Worm (Caenorhabditis elegans) whole organism, L4/young adult: ENCODE measurements around the gene rhi-1.

Experiments used
- W03F9.2 ChIP-seq: fragments of 150-350 bp; optimal IDR thresholded peaks from 2 replicates; lab custom pipeline; 2014; ENCODE audit warnings: missing biosample characterization, missing genetic modification characterization
- dao-5 ChIP-seq: sonication (generic microtip); optimal IDR thresholded peaks from 2 replicates; lab custom pipeline; 2016; ENCODE audit warnings: missing genotype, missing genetic modification characterization, moderate library complexity, missing compliant biosample characterization
- him-1 ChIP-seq: sonication (generic microtip); optimal IDR thresholded peaks from 2 replicates; lab custom pipeline; 2016; ENCODE audit warnings: missing genotype, missing genetic modification reagents, missing genetic modification characterization, missing compliant biosample characterization

The rhi-1 gene

DNA sequence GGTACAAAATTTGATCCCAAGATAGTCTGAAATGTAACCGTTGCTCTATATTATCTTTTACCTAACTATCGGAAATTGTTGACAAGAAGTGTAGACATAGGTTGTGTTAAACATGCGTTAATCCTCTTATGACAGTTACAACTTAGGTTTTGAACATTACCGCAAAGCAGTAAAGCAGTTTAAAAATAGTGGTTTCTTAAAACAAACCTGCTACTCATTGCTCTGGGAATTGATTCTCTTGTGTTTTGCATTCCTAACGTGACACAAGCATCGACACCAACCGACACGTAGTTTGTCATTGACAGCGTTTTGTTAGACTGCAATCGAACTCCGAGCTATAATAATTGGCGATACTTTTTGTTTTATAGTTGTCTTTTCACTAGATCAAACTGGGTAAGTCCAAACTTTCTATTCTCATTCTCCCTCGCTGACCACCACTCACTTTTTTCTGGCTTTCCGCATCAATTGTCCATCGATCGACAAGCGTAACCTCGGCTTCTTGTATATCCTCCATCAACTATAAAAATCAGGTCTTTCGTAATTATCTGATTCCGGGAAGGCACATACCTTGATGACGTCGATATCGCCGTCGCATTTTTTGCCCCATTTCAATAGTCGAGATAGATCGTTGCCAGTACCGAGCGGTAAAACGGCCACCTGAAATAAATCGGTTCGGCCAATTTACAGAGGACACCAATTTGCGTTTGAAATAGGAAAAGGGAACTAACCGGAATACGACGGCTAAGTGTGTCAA lies 12.3 kb upstream of the rhi-1 start:
- no peak for TF ChIP-seq W03F9.2 (tag; lab: Kevin White, UChicago)
- no peak for TF ChIP-seq him-1 (tag; lab: Kevin White, UChicago)
- no peak for TF ChIP-seq dao-5 (tag; lab: Kevin White, UChicago)

DNA sequence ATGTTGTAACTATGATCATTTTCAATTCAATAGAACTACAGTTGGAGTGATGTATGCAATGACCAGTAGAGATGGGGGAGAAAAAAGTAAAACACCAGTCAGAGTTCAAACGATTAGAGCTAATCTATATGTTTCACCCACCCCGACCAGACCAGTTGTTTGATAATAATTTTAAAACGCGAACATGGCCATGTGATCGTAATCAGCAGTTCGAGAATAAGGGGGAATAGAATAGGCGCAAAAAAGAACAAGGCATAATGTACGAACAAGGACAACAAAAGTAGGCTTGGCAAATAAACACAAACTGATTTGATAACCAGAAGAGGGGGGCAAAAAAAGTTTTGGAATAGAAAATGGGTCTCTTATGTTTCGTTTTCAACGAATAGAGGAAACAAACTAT lies 10.2 kb upstream of the rhi-1 start:
- no peak for TF ChIP-seq W03F9.2 (tag; lab: Kevin White, UChicago)
- no peak for TF ChIP-seq dao-5 (tag; lab: Kevin White, UChicago)
- TF ChIP-seq him-1 (tag; lab: Kevin White, UChicago), result no peak

DNA sequence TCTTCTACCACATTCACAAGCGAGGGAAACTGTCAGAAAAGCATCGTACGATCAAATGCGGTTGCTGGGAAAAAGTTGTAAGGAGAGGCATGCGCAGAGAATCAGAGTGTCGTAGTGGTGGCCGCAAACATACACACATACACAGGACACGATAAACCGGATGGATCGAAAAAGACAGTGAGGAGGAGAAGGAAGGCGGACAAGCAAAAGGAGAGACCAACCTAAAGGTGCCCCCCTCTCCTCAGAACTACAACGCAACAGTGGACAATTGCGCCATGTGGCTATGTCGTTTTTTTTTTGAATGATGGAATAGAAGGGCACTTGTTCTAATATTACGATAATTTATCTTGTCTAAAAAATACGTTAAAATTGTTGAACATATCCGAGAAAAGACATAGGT lies 9.8 kb upstream of the rhi-1 start:
- TF ChIP-seq W03F9.2 (tag; lab: Kevin White, UChicago) (no peak), dao-5 (tag; lab: Kevin White, UChicago) (no peak), him-1 (tag; lab: Kevin White, UChicago) (no peak)

DNA sequence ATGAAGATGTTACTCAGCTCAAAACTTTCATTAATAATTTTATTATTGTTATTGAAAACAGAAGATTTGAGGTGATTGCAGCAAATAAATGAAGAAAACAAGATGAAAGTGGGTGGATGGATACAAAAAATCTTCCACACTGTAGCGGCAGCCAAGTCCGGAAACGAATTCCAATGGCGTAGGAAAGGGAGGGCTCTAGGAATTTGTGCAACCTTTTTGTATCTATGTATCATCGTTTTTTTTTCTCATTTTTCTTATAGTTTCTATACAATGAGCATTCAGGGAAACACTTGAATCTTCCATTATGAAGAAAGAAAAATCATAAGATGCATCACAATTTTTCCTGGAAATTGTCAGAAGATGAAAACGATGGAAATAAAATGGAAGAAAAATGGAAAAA lies 7.8 kb upstream of the rhi-1 start:
- no peak for TF ChIP-seq W03F9.2 (tag; lab: Kevin White, UChicago)
- TF ChIP-seq dao-5 (tag; lab: Kevin White, UChicago), result no peak

DNA sequence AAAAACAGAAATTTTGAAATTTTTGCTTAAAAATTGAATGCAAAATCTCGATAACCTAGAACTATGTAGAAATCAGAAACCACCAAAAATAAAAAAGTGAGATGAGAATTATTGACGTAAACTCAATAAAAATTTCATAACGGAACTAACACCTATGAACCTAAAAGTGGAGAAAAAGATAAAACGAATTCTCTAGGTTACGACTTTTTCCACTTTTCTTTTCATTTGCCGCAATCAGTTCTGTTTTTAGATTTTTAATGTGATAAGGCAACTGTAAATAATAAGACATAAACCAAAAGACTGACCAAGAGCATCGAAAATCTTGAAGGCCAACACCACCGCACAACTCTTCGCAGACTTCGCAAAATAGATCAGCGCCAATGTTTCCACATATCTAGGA lies 6.3 kb upstream of the rhi-1 start:
- no peak for TF ChIP-seq him-1 (tag; lab: Kevin White, UChicago)
- TF ChIP-seq W03F9.2 (tag; lab: Kevin White, UChicago), result no peak
- no peak for TF ChIP-seq dao-5 (tag; lab: Kevin White, UChicago)

DNA sequence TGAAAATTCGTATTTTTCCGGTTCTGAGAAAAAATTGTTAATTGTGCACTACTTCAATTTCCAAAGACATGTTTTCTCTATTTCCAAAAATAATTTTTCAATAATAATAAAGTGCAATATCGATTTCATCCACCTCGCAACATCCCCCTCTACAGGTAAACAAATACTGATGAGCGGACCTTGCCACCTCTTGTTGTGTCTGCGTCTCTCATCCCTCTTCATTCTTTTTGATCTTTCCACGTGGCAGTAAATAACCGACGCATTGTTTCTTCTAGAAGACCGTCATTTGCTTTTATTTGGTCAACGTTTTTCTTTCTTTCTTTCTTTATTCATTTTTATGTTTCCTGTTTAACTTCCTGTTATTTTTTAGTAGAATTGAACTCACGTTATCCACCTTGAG lies 5.0 kb upstream of the rhi-1 start:
- no peak for TF ChIP-seq him-1 (tag; lab: Kevin White, UChicago)
- TF ChIP-seq dao-5 (tag; lab: Kevin White, UChicago), result no peak
- TF ChIP-seq W03F9.2 (tag; lab: Kevin White, UChicago), result no peak

DNA sequence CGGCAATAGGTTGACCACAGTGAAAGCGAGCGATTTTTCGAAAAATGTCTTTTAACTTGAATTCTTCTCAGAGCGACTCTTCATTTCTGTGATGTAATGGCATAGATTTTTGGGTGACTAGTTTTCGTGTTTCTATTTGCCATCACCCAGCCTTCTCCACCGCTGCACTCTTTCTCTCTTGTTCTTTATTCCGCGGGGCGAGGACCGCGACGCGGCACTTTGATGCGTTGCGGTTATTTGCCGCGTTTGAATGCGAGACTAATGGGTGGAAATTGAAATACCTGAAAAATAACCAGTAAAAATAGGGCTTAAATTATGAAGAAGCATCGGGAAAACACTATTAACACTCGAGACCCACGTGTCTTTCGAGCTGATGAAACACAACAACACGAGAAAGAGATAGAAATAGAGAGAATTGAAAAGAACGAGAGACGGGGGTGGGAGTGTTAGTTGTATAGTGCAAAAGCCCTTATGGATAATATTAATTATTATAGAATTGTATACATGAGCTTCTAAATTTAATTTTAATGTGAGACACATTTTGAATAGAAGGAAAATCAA lies 4.1 kb upstream of the rhi-1 start, which contains the start of gene dgk-2:
TSS of gene dgk-2 (minus strand) at position 281 of the 561 bp plus-strand sequence.
- no peak for TF ChIP-seq dao-5 (tag; lab: Kevin White, UChicago)
- no peak for TF ChIP-seq W03F9.2 (tag; lab: Kevin White, UChicago)

DNA sequence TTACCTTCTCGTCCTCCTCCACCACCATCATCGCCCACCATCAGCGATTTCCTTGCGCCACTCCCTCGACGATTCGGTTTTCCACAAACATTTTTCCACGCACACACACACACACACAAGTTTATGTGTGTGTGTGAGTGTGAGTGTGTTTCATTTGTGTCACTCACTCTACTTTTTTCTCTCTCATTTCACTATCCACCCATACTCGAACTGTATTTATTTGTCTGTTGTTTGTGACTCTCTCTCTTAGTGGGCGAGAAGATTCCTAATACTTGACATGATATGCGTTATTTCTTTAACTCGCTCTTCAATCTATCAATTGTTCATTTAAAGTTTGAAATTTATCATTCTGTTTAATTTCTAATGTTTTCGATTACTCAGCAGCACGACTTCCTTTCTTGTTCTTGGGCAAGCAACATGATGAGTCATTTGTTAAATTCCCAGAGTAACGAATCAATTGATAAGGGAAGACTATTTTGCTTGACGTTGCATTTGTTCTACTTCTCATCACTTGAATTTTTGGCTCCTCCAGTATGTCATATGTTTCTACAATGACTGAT lies 1.1 kb upstream of the rhi-1 start:
- TF ChIP-seq him-1 (tag; lab: Kevin White, UChicago), result no peak
- TF ChIP-seq W03F9.2 (tag; lab: Kevin White, UChicago), result no peak
- no peak for TF ChIP-seq dao-5 (tag; lab: Kevin White, UChicago)

DNA sequence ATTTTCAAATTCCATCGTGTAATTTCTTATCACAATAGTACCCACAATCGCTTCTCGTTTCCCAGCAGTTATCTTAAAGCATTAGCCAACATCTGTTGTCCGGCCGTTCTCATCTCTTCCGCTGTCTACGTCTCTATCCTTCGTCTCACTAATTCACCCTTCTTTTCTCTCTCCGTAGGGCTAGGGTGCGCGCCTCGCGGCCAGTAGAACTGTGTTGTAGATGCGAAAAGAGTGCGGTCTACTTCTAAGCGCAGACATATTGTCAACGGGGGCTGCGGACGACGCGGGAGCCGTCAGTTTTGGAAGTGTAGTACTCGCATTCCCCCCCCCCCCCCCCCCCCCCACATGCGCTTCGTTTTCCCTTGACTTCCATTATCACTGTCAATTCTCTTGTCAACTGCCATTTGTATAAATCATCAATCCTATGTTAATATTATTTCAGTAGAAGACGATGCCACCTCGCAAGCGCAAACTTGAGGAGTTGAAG lies 5.4 kb downstream of the rhi-1 start, which contains the start of gene spr-3:
TSS of gene spr-3 (plus strand) at position 437 of the 487 bp plus-strand sequence.
- no peak for TF ChIP-seq him-1 (tag; lab: Kevin White, UChicago)
- no peak for TF ChIP-seq dao-5 (tag; lab: Kevin White, UChicago)
- no peak for TF ChIP-seq W03F9.2 (tag; lab: Kevin White, UChicago)

DNA sequence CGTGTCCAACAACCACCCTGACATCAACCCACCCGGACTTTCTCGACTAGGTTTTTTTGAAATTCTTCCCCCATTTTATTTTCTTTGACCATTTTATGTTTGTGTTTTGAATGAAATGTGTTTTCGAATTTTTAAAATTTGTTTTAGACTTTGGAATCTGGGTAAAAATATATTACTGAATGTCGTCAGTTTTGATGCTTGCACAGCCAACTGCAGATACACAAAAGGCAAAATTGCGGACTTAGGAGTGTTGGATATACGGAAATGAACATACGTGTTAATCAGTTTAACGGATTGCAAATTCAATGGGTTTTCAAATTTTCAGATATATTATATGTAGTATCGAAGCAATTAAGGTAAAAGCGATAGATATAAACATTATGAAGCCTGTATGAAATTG lies 8.4 kb downstream of the rhi-1 start:
- TF ChIP-seq dao-5 (tag; lab: Kevin White, UChicago), result no peak
- TF ChIP-seq W03F9.2 (tag; lab: Kevin White, UChicago), result no peak
- no peak for TF ChIP-seq him-1 (tag; lab: Kevin White, UChicago)

DNA sequence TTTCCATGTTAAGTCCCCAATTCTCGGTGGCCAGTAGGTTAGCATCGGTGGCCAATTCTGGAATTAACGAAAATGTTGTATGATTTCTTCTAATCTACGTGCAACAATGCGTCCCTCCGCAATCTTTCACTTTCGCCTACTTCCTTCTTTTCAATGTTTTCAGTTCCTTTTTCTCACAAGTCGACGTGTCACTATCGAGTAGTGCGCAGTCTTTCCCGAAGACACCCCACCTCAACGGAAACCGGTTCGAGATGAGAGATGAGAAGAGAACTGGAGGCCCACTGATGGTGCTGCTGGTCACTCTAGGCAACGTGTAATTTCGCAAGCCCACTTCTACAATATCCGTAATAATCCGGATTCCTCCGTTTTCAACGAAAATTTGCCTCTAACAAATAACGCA lies 11.7 kb downstream of the rhi-1 start:
- TF ChIP-seq W03F9.2 (tag; lab: Kevin White, UChicago) (no peak), dao-5 (tag; lab: Kevin White, UChicago) (no peak), him-1 (tag; lab: Kevin White, UChicago) (no peak)

DNA sequence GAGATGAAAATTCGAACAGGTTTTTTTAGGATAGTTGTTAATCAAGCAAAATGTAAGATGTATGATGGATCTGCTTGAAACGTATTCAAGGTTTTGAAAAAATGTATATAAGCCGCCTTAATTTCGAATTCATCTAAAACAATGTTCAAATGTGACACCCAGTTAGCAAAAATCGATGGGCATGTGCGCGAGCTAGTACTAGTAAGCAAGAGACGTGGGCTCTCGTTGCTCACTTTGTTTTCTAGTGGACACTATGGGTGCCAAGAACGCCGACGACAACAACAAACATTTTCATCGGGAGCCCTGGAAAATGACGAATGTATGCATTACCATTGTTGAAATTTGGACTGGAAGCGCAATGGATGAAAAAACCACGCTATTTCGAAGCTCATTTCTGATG lies 12.9 kb downstream of the rhi-1 start:
- TF ChIP-seq W03F9.2 (tag; lab: Kevin White, UChicago) (no peak), dao-5 (tag; lab: Kevin White, UChicago) (no peak), him-1 (tag; lab: Kevin White, UChicago) (no peak)
